Fruit fly (Drosophila melanogaster): Measurements from ENCODE around the gene ND-42.

ND-42 gene

dm6 chr3R:22052235-22052634, 24.7 kb downstream of the ND-42 start (continued):
- TF ChIP-seq Scr (GFP tag; IDR thresholded peaks at IDR 0.05; ENCODE audit: partially characterized antibody) (no peak), CG2199 (GFP tag; IDR thresholded peaks at IDR 0.05) (no peak), sr (GFP tag; IDR thresholded peaks at IDR 0.05) (peak; percentile 84), br (optimal IDR thresholded peaks at IDR 0.05) (no peak), vfl (GFP tag; optimal IDR thresholded peaks at IDR 0.05) (no peak), Atf3 (GFP tag; optimal IDR thresholded peaks at IDR 0.05) (no peak), knrl (GFP tag; IDR thresholded peaks at IDR 0.05; ENCODE audit: partially characterized antibody) (no peak), CG11504 (tag; optimal IDR thresholded peaks at IDR 0.05) (peak; percentile 13), CG4707 (GFP tag; optimal IDR thresholded peaks at IDR 0.05) (no peak), Doc3 (GFP tag; IDR thresholded peaks at IDR 0.05; ENCODE audit: partially characterized antibody) (no peak), Jarid2 (GFP tag; optimal IDR thresholded peaks at IDR 0.05) (no peak), CG15479 (GFP tag; optimal IDR thresholded peaks at IDR 0.05) (no peak), YL-1 (GFP tag; optimal IDR thresholded peaks at IDR 0.05) (no peak)

- no peak for TF ChIP-seq CG13424 (tag; optimal IDR thresholded peaks at IDR 0.05)
- TF ChIP-seq Rfx (GFP tag; IDR thresholded peaks at IDR 0.05), result no peak
- TF ChIP-seq psq (GFP tag; optimal IDR thresholded peaks at IDR 0.05), result no peak
- TF ChIP-seq hkb (optimal IDR thresholded peaks at IDR 0.05), result no peak
- no peak for TF ChIP-seq hkb (GFP tag; IDR thresholded peaks at IDR 0.05)
- TF ChIP-seq abd-A (tag; optimal IDR thresholded peaks at IDR 0.05), result peak; percentile 45
- 0 out of 3 replicates have a peak, but pooled peaks have one; percentile 11 for TF ChIP-seq CG16813 (GFP tag; IDR thresholded peaks at IDR 0.05; ENCODE audit: partially characterized antibody)
- no peak for TF ChIP-seq CG8388 (GFP tag; optimal IDR thresholded peaks at IDR 0.05)
- TF ChIP-seq Hey (tag; optimal IDR thresholded peaks at IDR 0.05), result no peak
- peak; percentile 53 for TF ChIP-seq run (tag; optimal IDR thresholded peaks at IDR 0.05)
- no peak for TF ChIP-seq CG7839 (tag; optimal IDR thresholded peaks at IDR 0.05)
- TF ChIP-seq CG2199 (GFP tag; IDR thresholded peaks at IDR 0.05), result peak; percentile 65; the same call in 1 of the 3 replicates
- peak; percentile 27 for TF ChIP-seq chm (GFP tag; IDR thresholded peaks at IDR 0.05)
- peak in 1 of 2 experiments; percentile 92 for TF ChIP-seq Hr78 (GFP tag; optimal IDR thresholded peaks at IDR 0.05)
- no peak for TF ChIP-seq Mad (GFP tag; optimal IDR thresholded peaks at IDR 0.05)
- peak; percentile 59 for TF ChIP-seq fd64A (GFP tag; optimal IDR thresholded peaks at IDR 0.05)
Measured at dm6 chr3R:22053202-22053601, 25.7 kb downstream of the ND-42 start.

dm6 chr3R:22053740-22054139, 26.2 kb downstream of the ND-42 start:
- TF ChIP-seq CG1792 (GFP tag; optimal IDR thresholded peaks at IDR 0.05) (no peak), GATAe (GFP tag; conservative IDR thresholded peaks at IDR 0.05) (peak; percentile 54), CG7556 (GFP tag; optimal IDR thresholded peaks at IDR 0.05) (no peak), Ets65A (GFP tag) (peak; percentile 47), CG12071 (GFP tag; optimal IDR thresholded peaks at IDR 0.05) (no peak), schlank (tag; optimal IDR thresholded peaks at IDR 0.05) (no peak), Nf-YB (GFP tag; optimal IDR thresholded peaks at IDR 0.05) (peak; percentile 93), CG13296 (GFP tag; optimal IDR thresholded peaks at IDR 0.05) (no peak), Nf-YA (GFP tag; IDR thresholded peaks at IDR 0.05) (peak; percentile 47; the same call in 1 of the 2 replicates), Hsf (GFP tag; optimal IDR thresholded peaks at IDR 0.05) (no peak), zf30C (GFP tag; optimal IDR thresholded peaks at IDR 0.05) (no peak), sc (optimal IDR thresholded peaks at IDR 0.05) (no peak), sc (GFP tag; optimal IDR thresholded peaks at IDR 0.05) (no peak), cwo (GFP tag; optimal IDR thresholded peaks at IDR 0.05) (no peak), Dbx (GFP tag; IDR thresholded peaks at IDR 0.05) (no peak), CG5245 (GFP tag; optimal IDR thresholded peaks at IDR 0.05) (peak; percentile 42), eyg (GFP tag; optimal IDR thresholded peaks at IDR 0.05) (no peak), Nf-YC (tag; optimal IDR thresholded peaks at IDR 0.05) (peak; percentile 87), chinmo (GFP tag; IDR thresholded peaks at IDR 0.05; ENCODE audit: partially characterized antibody) (0 out of 4 replicates have a peak, but pooled peaks have one; percentile 20), kni (GFP tag; optimal IDR thresholded peaks at IDR 0.05) (no peak), CG14441 (GFP tag; IDR thresholded peaks at IDR 0.05) (no peak), Abd-B (GFP tag; optimal IDR thresholded peaks at IDR 0.05) (peak; percentile 6)

Measured in whole organism, embryonic.